Worm (Caenorhabditis elegans) whole organism, early embryonic: ENCODE data around the gene clec-160.

ENCODE experiments used
- F13C5.2 ChIP-seq: sonication (generic microtip); optimal IDR thresholded peaks from 2 replicates; lab custom pipeline; 2017; ENCODE audit warnings: mild to moderate bottlenecking, missing genetic modification characterization, inconsistent platforms, missing compliant biosample characterization
- aly-1 ChIP-seq: sonication (generic microtip); optimal IDR thresholded peaks from 2 replicates; lab custom pipeline; 2016; ENCODE audit warnings: missing genetic modification characterization, missing compliant biosample characterization
- ama-1 ChIP-seq: fragments of 150-350 bp; optimal IDR thresholded peaks from 2 replicates; lab custom pipeline; 2014
- ceh-13 ChIP-seq: fragments of 200-800 bp; sonication (Bioruptor generic); optimal IDR thresholded peaks from 2 replicates; lab custom pipeline; 2018; ENCODE audit warnings: mild to moderate bottlenecking, missing genetic modification characterization, missing compliant biosample characterization
- ceh-36 ChIP-seq: sonication (generic microtip); optimal IDR thresholded peaks from 2 replicates; lab custom pipeline; 2016; ENCODE audit warnings: missing genetic modification characterization, inconsistent platforms, missing compliant biosample characterization
- ets-7 ChIP-seq: sonication (generic microtip); optimal IDR thresholded peaks from 2 replicates; lab custom pipeline; 2016; ENCODE audit warnings: missing genotype, missing genetic modification characterization, missing compliant biosample characterization
- flt-1 ChIP-seq: fragments of 200-800 bp; sonication (Bioruptor generic); IDR thresholded peaks from 2 replicates; pipeline ENCODE4 v1.3.6; 2022; ENCODE audit warnings: missing genetic modification characterization, missing compliant biosample characterization
- hmg-4 ChIP-seq: fragments of 200-800 bp; sonication (Bioruptor generic); optimal IDR thresholded peaks from 2 replicates; lab custom pipeline; 2018; ENCODE audit warnings: mild to moderate bottlenecking, missing genetic modification characterization, missing compliant biosample characterization
- hnd-1 ChIP-seq: sonication (generic microtip); optimal IDR thresholded peaks from 2 replicates; lab custom pipeline; 2016; ENCODE audit warnings: missing genetic modification characterization, missing compliant biosample characterization
- pes-1 ChIP-seq: fragments of 200-800 bp; sonication (Bioruptor generic); IDR thresholded peaks from 2 replicates; pipeline ENCODE4 v1.3.6; 2022; ENCODE audit warnings: missing genetic modification reagents, missing genetic modification characterization, missing compliant biosample characterization
- scrt-1 ChIP-seq: fragments of 200-800 bp; sonication (Bioruptor generic); IDR thresholded peaks from 2 replicates; pipeline ENCODE4 v1.3.6; 2022; ENCODE audit warnings: missing genetic modification characterization, missing compliant biosample characterization
- tbx-11 ChIP-seq: fragments of 200-800 bp; sonication (Bioruptor generic); IDR thresholded peaks from 2 replicates; pipeline ENCODE4 v1.3.6; 2022; ENCODE audit warnings: missing genetic modification characterization, missing compliant biosample characterization
- tbx-37 ChIP-seq: fragments of 200-800 bp; sonication (Bioruptor generic); conservative IDR thresholded peaks from 2 replicates; pipeline ENCODE4 v1.3.6; 2022; ENCODE audit warnings: missing genetic modification reagents, missing genetic modification characterization, missing compliant biosample characterization
- tra-4 ChIP-seq: sonication (generic microtip); optimal IDR thresholded peaks from 2 replicates; lab custom pipeline; 2017; ENCODE audit warnings: missing genetic modification characterization, missing compliant biosample characterization

DNA sequence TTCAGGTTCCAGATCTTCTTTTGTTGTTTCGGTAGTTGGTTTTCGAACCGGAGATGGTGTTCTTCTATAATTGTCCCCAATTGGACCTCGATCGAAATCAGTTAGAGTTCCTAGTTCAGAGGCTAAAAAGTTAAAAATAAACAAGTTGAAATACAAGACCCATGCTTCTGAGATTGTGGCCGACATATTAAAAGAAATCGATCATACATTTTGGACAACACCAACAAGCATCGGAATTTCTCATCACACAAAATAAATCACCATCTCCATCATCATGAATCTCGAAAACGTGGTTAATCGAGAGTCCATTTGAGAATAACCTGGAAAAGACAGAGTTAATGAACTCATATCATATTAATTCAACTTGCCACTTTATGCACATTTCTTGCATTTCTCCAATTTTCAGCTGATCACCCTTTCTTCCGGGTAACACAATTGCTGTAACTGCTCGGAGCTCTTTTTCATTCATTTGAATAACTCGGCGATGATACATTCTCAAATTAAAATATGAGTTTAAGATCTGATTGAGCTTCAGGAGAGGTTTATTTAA, 4.0 kb downstream of the clec-160 start, which contains the start of the genes mps-4 and F09G8.10:
- TF ChIP-seq ama-1 (lab: Kevin White, UChicago) (no peak), tra-4 (no peak), ets-7 (tag; lab: Kevin White, UChicago) (no peak), tbx-37 (GFP tag; lab: Robert Waterston, UW) (no peak), scrt-1 (no peak), ceh-13 (GFP tag; lab: Kevin White, UChicago) (no peak), flt-1 (GFP tag; lab: Robert Waterston, UW) (no peak), F13C5.2 (tag; lab: Kevin White, UChicago) (no peak), aly-1 (tag; lab: Kevin White, UChicago) (no peak), tbx-11 (GFP tag; lab: Robert Waterston, UW) (no peak), ceh-36 (no peak), hnd-1 (tag; lab: Kevin White, UChicago) (no peak), hmg-4 (GFP tag; lab: Kevin White, UChicago) (no peak), pes-1 (no peak)
